Fruit fly (Drosophila melanogaster) whole organism, embryonic: ENCODE data around the gene CG31141.

Source experiments
- Ada2b ChIP-seq: fragments of 200-800 bp; sonication (Bioruptor generic); IDR thresholded peaks from 2 replicates; pipeline ENCODE4 v1.3.6; 2022; ENCODE audit warnings: missing biosample characterization, missing genetic modification characterization
- CG1024 ChIP-seq: fragments of 200-800 bp; sonication (Bioruptor generic); IDR thresholded peaks from 2 replicates; pipeline ENCODE4 v1.3.6; 2022; ENCODE audit warnings: missing biosample characterization, missing genetic modification characterization
- CG12155 ChIP-seq: fragments of 200-800 bp; sonication (Bioruptor generic); optimal IDR thresholded peaks from 3 replicates; lab custom pipeline; 2016; ENCODE audit warnings: missing biosample characterization, missing genetic modification characterization
- CG15479 ChIP-seq: fragments of 200-800 bp; sonication (Bioruptor generic); optimal IDR thresholded peaks from 3 replicates; lab custom pipeline; 2019; ENCODE audit warnings: missing biosample characterization, mild to moderate bottlenecking, missing genetic modification characterization, moderate library complexity
- CG15514 ChIP-seq: fragments of 200-800 bp; sonication (Bioruptor generic); optimal IDR thresholded peaks from 3 replicates; lab custom pipeline; 2017; ENCODE audit warnings: missing biosample characterization, missing genetic modification characterization, mild to moderate bottlenecking, moderate library complexity, missing genetic modification reagents
- CG1603 ChIP-seq: fragments of 200-800 bp; sonication (Bioruptor generic); optimal IDR thresholded peaks from 2 replicates; lab custom pipeline; 2019; ENCODE audit warnings: missing biosample characterization, mild to moderate bottlenecking, missing genetic modification characterization, moderate library complexity
- CG18262 ChIP-seq: fragments of 200-800 bp; optimal IDR thresholded peaks from 3 replicates; lab custom pipeline; 2019; ENCODE audit warnings: missing biosample characterization, mild to moderate bottlenecking, missing genetic modification characterization, moderate library complexity
- CG2116 ChIP-seq: fragments of 200-800 bp; sonication (Bioruptor generic); optimal IDR thresholded peaks from 3 replicates; lab custom pipeline; 2018; ENCODE audit warnings: missing biosample characterization, mild to moderate bottlenecking, missing genetic modification characterization
- CG2712 ChIP-seq: fragments of 200-800 bp; optimal IDR thresholded peaks from 3 replicates; lab custom pipeline; 2019; ENCODE audit warnings: missing biosample characterization, mild to moderate bottlenecking, missing genetic modification characterization, moderate library complexity
- CG30020 ChIP-seq: fragments of 200-800 bp; optimal IDR thresholded peaks from 2 replicates; lab custom pipeline; 2019; ENCODE audit warnings: missing biosample characterization, mild to moderate bottlenecking, missing genetic modification characterization, moderate library complexity
- CG33557 ChIP-seq: fragments of 200-800 bp; sonication (Bioruptor generic); optimal IDR thresholded peaks from 2 replicates; lab custom pipeline; 2019; ENCODE audit warnings: missing biosample characterization, mild to moderate bottlenecking, missing genetic modification characterization, moderate library complexity
- CG34224 ChIP-seq: fragments of 200-800 bp; sonication (Bioruptor generic); IDR thresholded peaks from 3 replicates; pipeline ENCODE4 v1.3.6; 2022; ENCODE audit warnings: missing biosample characterization, missing genetic modification characterization; ENCODE audit not compliant: partially characterized antibody
- CG7987 ChIP-seq: fragments of 200-800 bp; sonication (Bioruptor generic); optimal IDR thresholded peaks from 2 replicates; lab custom pipeline; 2018; ENCODE audit warnings: missing biosample characterization, mild to moderate bottlenecking, missing genetic modification characterization, moderate library complexity
- CG8765 ChIP-seq: fragments of 200-800 bp; sonication (Bioruptor generic); IDR thresholded peaks from 2 replicates; pipeline ENCODE4 v1.3.6; 2022; ENCODE audit warnings: missing biosample characterization, missing genetic modification characterization
- CG9727 ChIP-seq: fragments of 200-800 bp; sonication (Bioruptor generic); optimal IDR thresholded peaks from 3 replicates; lab custom pipeline; 2017; ENCODE audit warnings: missing biosample characterization, mild to moderate bottlenecking, missing genetic modification characterization
- CG9817 ChIP-seq: fragments of 200-800 bp; sonication (Bioruptor generic); optimal IDR thresholded peaks from 2 replicates; lab custom pipeline; 2018; ENCODE audit warnings: missing biosample characterization, mild to moderate bottlenecking, missing genetic modification characterization, moderate library complexity
- D ChIP-seq, 2 experiments: fragments of 200-800 bp in 1 of 2; fragments of >200 bp in 1 of 2; sonication (Bioruptor generic) in 1 of 2; optimal IDR thresholded peaks; 2 replicates in 1 of 2; 3 replicates in 1 of 2; lab custom pipeline; 2017; ENCODE audit warnings: mild to moderate bottlenecking in 1 of 2, missing biosample characterization in 1 of 2, missing genetic modification characterization in 1 of 2, missing genetic modification reagents in 1 of 2
- Dad ChIP-seq: fragments of 200-800 bp; sonication (Bioruptor generic); optimal IDR thresholded peaks from 3 replicates; lab custom pipeline; 2016; ENCODE audit warnings: missing biosample characterization, missing genetic modification characterization
- Dfd ChIP-seq, 2 experiments: fragments of >200 bp; optimal IDR thresholded peaks; 2 replicates each; lab custom pipeline; 2017; ENCODE audit warnings: missing biosample characterization in 2 of 2, missing genetic modification characterization in 2 of 2
- Dp ChIP-seq: fragments of 200-800 bp; sonication (Bioruptor generic); optimal IDR thresholded peaks from 2 replicates; lab custom pipeline; 2018; ENCODE audit warnings: missing biosample characterization, mild to moderate bottlenecking, missing genetic modification characterization, moderate library complexity
- E2f1 ChIP-seq: fragments of 200-800 bp; sonication (Bioruptor generic); IDR thresholded peaks from 2 replicates; pipeline ENCODE4 v1.3.6; 2022; ENCODE audit warnings: missing biosample characterization, missing genetic modification characterization
- E2f2 ChIP-seq: fragments of 200-800 bp; sonication (Bioruptor generic); IDR thresholded peaks from 2 replicates; pipeline ENCODE4 v1.3.6; 2022; ENCODE audit warnings: missing biosample characterization, missing genetic modification characterization
- Gug ChIP-seq: fragments of 200-800 bp; sonication (Bioruptor generic); IDR thresholded peaks from 4 replicates; pipeline ENCODE4 v1.3.6; 2022; ENCODE audit warnings: missing biosample characterization, missing genetic modification characterization
- HmgZ ChIP-seq: fragments of 200-800 bp; sonication (Bioruptor generic); optimal IDR thresholded peaks from 2 replicates; lab custom pipeline; 2018; ENCODE audit warnings: missing biosample characterization, mild to moderate bottlenecking, missing genetic modification characterization
- MESR4 ChIP-seq: fragments of 200-800 bp; sonication (Bioruptor generic); optimal IDR thresholded peaks from 2 replicates; lab custom pipeline; 2018; ENCODE audit warnings: missing biosample characterization, mild to moderate bottlenecking, missing genetic modification characterization, moderate library complexity
- MTF-1 ChIP-seq: fragments of 200-800 bp; sonication (Bioruptor generic); optimal IDR thresholded peaks from 2 replicates; lab custom pipeline; 2018; ENCODE audit warnings: missing biosample characterization, mild to moderate bottlenecking, missing genetic modification characterization, borderline replicate concordance
- NK7.1 ChIP-seq: fragments of 200-800 bp; sonication (Bioruptor generic); optimal IDR thresholded peaks from 3 replicates; lab custom pipeline; 2016; ENCODE audit warnings: missing biosample characterization, missing genetic modification characterization
- Rx ChIP-seq: fragments of 200-800 bp; sonication (Bioruptor generic); IDR thresholded peaks from 2 replicates; pipeline ENCODE4 v1.3.6; 2022; ENCODE audit warnings: missing biosample characterization, missing genetic modification characterization
- Sry-δ ChIP-seq: fragments of 200-800 bp; sonication (Bioruptor generic); optimal IDR thresholded peaks from 2 replicates; lab custom pipeline; 2016; ENCODE audit warnings: missing biosample characterization, missing genetic modification characterization
- Trl ChIP-seq, 3 experiments: fragments of >200 bp in 2 of 3; fragments of 200-800 bp in 1 of 3; sonication (Bioruptor generic) in 1 of 3; optimal IDR thresholded peaks; 2 replicates in 1 of 3; 3 replicates in 2 of 3; lab custom pipeline; 2016 to 2017; ENCODE audit warnings: missing biosample characterization in 1 of 3, missing genetic modification characterization in 1 of 3
- amos ChIP-seq: fragments of 200-800 bp; sonication (Bioruptor generic); IDR thresholded peaks from 2 replicates; pipeline ENCODE4 v1.3.6; 2022; ENCODE audit warnings: missing biosample characterization, missing genetic modification characterization; ENCODE audit not compliant: partially characterized antibody
- ash1 ChIP-seq: fragments of 200-800 bp; sonication (Bioruptor generic); optimal IDR thresholded peaks from 2 replicates; lab custom pipeline; 2018; ENCODE audit warnings: missing biosample characterization, mild to moderate bottlenecking, missing genetic modification characterization
- bsh ChIP-seq, 2 experiments: fragments of 200-800 bp; sonication (Bioruptor generic); optimal IDR thresholded peaks; 2 replicates each; lab custom pipeline; 2017 to 2018; ENCODE audit warnings: mild to moderate bottlenecking in 2 of 2, missing biosample characterization in 2 of 2, missing genetic modification characterization in 2 of 2, moderate library complexity in 1 of 2
- btn ChIP-seq: fragments of 200-800 bp; sonication (Bioruptor generic); optimal IDR thresholded peaks from 2 replicates; lab custom pipeline; 2016; ENCODE audit warnings: missing biosample characterization, missing genetic modification characterization
- gcm ChIP-seq: fragments of 200-800 bp; sonication (Bioruptor generic); optimal IDR thresholded peaks from 2 replicates; lab custom pipeline; 2019; ENCODE audit warnings: missing biosample characterization, mild to moderate bottlenecking, missing genetic modification characterization, moderate library complexity
- gro ChIP-seq: fragments of 200-800 bp; sonication (Bioruptor generic); optimal IDR thresholded peaks from 2 replicates; lab custom pipeline; 2016; ENCODE audit warnings: missing biosample characterization, missing genetic modification characterization
- hb ChIP-seq: fragments of 200-800 bp; sonication (Bioruptor generic); IDR thresholded peaks from 3 replicates; pipeline ENCODE4 v1.3.6; 2022; ENCODE audit warnings: missing biosample characterization, missing genetic modification characterization; ENCODE audit not compliant: partially characterized antibody
- lbe ChIP-seq: fragments of 200-800 bp; sonication (Bioruptor generic); optimal IDR thresholded peaks from 2 replicates; lab custom pipeline; 2016; ENCODE audit warnings: missing biosample characterization, mild to moderate bottlenecking, missing genetic modification characterization
- lilli ChIP-seq: fragments of 200-800 bp; sonication (Bioruptor generic); optimal IDR thresholded peaks from 3 replicates; lab custom pipeline; 2016; ENCODE audit warnings: missing biosample characterization, missing genetic modification characterization
- lola ChIP-seq, 3 experiments: fragments of >200 bp in 2 of 3; fragments of 200-800 bp in 1 of 3; sonication (Bioruptor generic) in 1 of 3; optimal IDR thresholded peaks; 2 replicates each; lab custom pipeline; 2017 to 2019; ENCODE audit warnings: missing biosample characterization in 3 of 3, missing genetic modification characterization in 3 of 3, mild to moderate bottlenecking in 1 of 3, moderate library complexity in 1 of 3
- nau ChIP-seq: fragments of 200-800 bp; sonication (Bioruptor generic); optimal IDR thresholded peaks from 3 replicates; lab custom pipeline; 2017; ENCODE audit warnings: missing biosample characterization, mild to moderate bottlenecking, missing genetic modification characterization, missing genetic modification reagents
- nmo ChIP-seq: fragments of 200-800 bp; sonication (Bioruptor generic); optimal IDR thresholded peaks from 2 replicates; lab custom pipeline; 2018; ENCODE audit warnings: missing biosample characterization, mild to moderate bottlenecking, missing genetic modification characterization, moderate library complexity
- pum ChIP-seq: fragments of 200-800 bp; sonication (Bioruptor generic); optimal IDR thresholded peaks from 2 replicates; lab custom pipeline; 2016; ENCODE audit warnings: missing biosample characterization, missing genetic modification characterization
- repo ChIP-seq: fragments of 200-800 bp; sonication (Bioruptor generic); optimal IDR thresholded peaks from 2 replicates; lab custom pipeline; 2016; ENCODE audit warnings: missing biosample characterization, missing genetic modification characterization
- rib ChIP-seq: fragments of 200-800 bp; sonication (Bioruptor generic); IDR thresholded peaks from 2 replicates; pipeline ENCODE4 v1.3.6; 2022; ENCODE audit warnings: missing biosample characterization, missing genetic modification characterization
- run ChIP-seq: fragments of 200-800 bp; sonication (Bioruptor generic); optimal IDR thresholded peaks from 3 replicates; lab custom pipeline; 2018; ENCODE audit warnings: missing biosample characterization, mild to moderate bottlenecking, missing genetic modification characterization
- slbo ChIP-seq: fragments of 200-800 bp; sonication (Bioruptor generic); IDR thresholded peaks from 2 replicates; pipeline ENCODE4 v1.3.6; 2022; ENCODE audit warnings: missing biosample characterization, missing genetic modification characterization
- trem ChIP-seq: fragments of 200-800 bp; optimal IDR thresholded peaks from 3 replicates; lab custom pipeline; 2019; ENCODE audit warnings: missing biosample characterization, mild to moderate bottlenecking, missing genetic modification characterization, moderate library complexity
- vvl ChIP-seq: fragments of 200-800 bp; sonication (Bioruptor generic); IDR thresholded peaks from 2 replicates; pipeline ENCODE4 v1.3.6; 2022; ENCODE audit warnings: missing biosample characterization, missing genetic modification characterization

CG31141 gene

dm6 chr3R:23927429-23927828, 4.3 kb downstream of the CG31141 start, which contains the start of gene CG13601 (continued):
- TF ChIP-seq CG2116 (GFP tag; lab: Kevin White, UChicago) (peak; percentile 25), CG7987 (no peak), Dfd (GFP tag; optimal IDR thresholded peaks at IDR 0.05; lab: Kevin White, UChicago) (no peak), slbo (GFP tag; lab: Robert Waterston, UW) (peak; percentile 77), bsh (GFP tag; optimal IDR thresholded peaks at IDR 0.05; lab: Kevin White, UChicago) (peak in 1 of 2 experiments; percentile 18), CG33557 (GFP tag; lab: Kevin White, UChicago) (no peak), CG1603 (tag; lab: Kevin White, UChicago) (peak; percentile 59), ash1 (no peak), gcm (GFP tag; lab: Kevin White, UChicago) (peak; percentile 4), trem (peak; percentile 25), nau (GFP tag; lab: Kevin White, UChicago) (no peak), Ada2b (GFP tag; lab: Robert Waterston, UW) (no peak), repo (GFP tag; lab: Kevin White, UChicago) (no peak), Dp (GFP tag; lab: Kevin White, UChicago) (peak; percentile 30), HmgZ (tag; lab: Kevin White, UChicago) (peak; percentile 9), lbe (GFP tag; lab: Kevin White, UChicago) (peak; percentile 34), CG12155 (GFP tag; lab: Kevin White, UChicago) (peak; percentile 25), CG9727 (peak; percentile 8), run (tag; lab: Kevin White, UChicago) (no peak), CG8765 (no peak), gro (no peak), CG1024 (no peak), CG15514 (GFP tag; lab: Kevin White, UChicago) (peak; percentile 64), rib (GFP tag; lab: Robert Waterston, UW) (no peak), CG9817 (tag; lab: Kevin White, UChicago) (peak; percentile 12), hb (GFP tag; lab: Robert Waterston, UW) (peak; percentile 79), E2f1 (no peak), Trl (optimal IDR thresholded peaks at IDR 0.05; lab: Kevin White, UChicago) (no peak), Trl (GFP tag; optimal IDR thresholded peaks at IDR 0.05; lab: Kevin White, UChicago) (no peak), D (optimal IDR thresholded peaks at IDR 0.05; lab: Kevin White, UChicago) (no peak), D (GFP tag; optimal IDR thresholded peaks at IDR 0.05; lab: Kevin White, UChicago) (no peak), CG2712 (tag; lab: Kevin White, UChicago) (peak; percentile 27), CG18262 (peak; percentile 26), Rx (no peak), NK7.1 (GFP tag; lab: Kevin White, UChicago) (no peak), CG30020 (peak; percentile 16), Sry-δ (GFP tag; lab: Kevin White, UChicago) (peak; percentile 84), lilli (GFP tag; lab: Kevin White, UChicago) (peak; percentile 45), MESR4 (GFP tag; lab: Kevin White, UChicago) (peak; percentile 81), Gug (peak; percentile 56; the same call in 1 of the 4 replicates), nmo (GFP tag; lab: Kevin White, UChicago) (peak; percentile 33), btn (GFP tag; lab: Kevin White, UChicago) (no peak), E2f2 (GFP tag; lab: Robert Waterston, UW) (peak; percentile 43), amos (GFP tag; lab: Robert Waterston, UW) (peak; percentile 80), MTF-1 (GFP tag; lab: Kevin White, UChicago) (no peak), pum (no peak), lola (GFP tag; optimal IDR thresholded peaks at IDR 0.05; lab: Kevin White, UChicago) (peak in 1 of 3 experiments; percentile 6), Dad (peak; percentile 15), CG34224 (GFP tag; lab: Robert Waterston, UW) (peak; percentile 83), CG15479 (GFP tag; lab: Kevin White, UChicago) (no peak), vvl (GFP tag; lab: Robert Waterston, UW) (peak; percentile 37; the same call in 1 of the 2 replicates)
